Worm (Caenorhabditis elegans): ENCODE results near the gene sru-15.

ce11 chrIV:17440417-17440816 is 44.4 kb downstream of the sru-15 start, which contains the start of gene F08A7.1:
- no peak for TF ChIP-seq ztf-23 (GFP tag; IDR thresholded peaks at IDR 0.05)
- TF ChIP-seq ref-1 (GFP tag; conservative IDR thresholded peaks at IDR 0.05): no peak
- TF ChIP-seq klf-2 (GFP tag; conservative IDR thresholded peaks at IDR 0.05): no peak

Data from whole organism, midembryonic.